Worm (Caenorhabditis elegans) whole organism, L2 larva: ENCODE results near the gene fbxb-22.

Experiments
- F13H6.1 ChIP-seq: sonication (generic microtip); optimal IDR thresholded peaks from 2 replicates; lab custom pipeline; 2016; ENCODE audit warnings: missing genetic modification characterization, missing compliant biosample characterization
- ZK546.5 ChIP-seq: sonication (generic microtip); optimal IDR thresholded peaks from 2 replicates; lab custom pipeline; 2017; ENCODE audit warnings: missing biosample characterization, missing genetic modification characterization
- ama-1 ChIP-seq: fragments of 150-350 bp; optimal IDR thresholded peaks from 2 replicates; lab custom pipeline; 2018; ENCODE audit warnings: inconsistent platforms
- crh-2 ChIP-seq: sonication (generic microtip); optimal IDR thresholded peaks from 2 replicates; lab custom pipeline; 2017; ENCODE audit warnings: missing biosample characterization, missing genetic modification characterization
- dmd-4 ChIP-seq: sonication (generic microtip); optimal IDR thresholded peaks from 2 replicates; lab custom pipeline; 2017; ENCODE audit warnings: missing biosample characterization, missing genetic modification characterization
- lsy-2 ChIP-seq, 2 experiments: fragments of 150-350 bp in 1 of 2; sonication (generic microtip) in 1 of 2; optimal IDR thresholded peaks; 2 replicates each; lab custom pipeline; 2014 to 2017; ENCODE audit warnings: missing biosample characterization in 2 of 2, missing genetic modification characterization in 2 of 2
- mab-5 ChIP-seq: fragments of 150-350 bp; optimal IDR thresholded peaks from 2 replicates; lab custom pipeline; 2014; ENCODE audit warnings: missing biosample characterization, missing genetic modification characterization
- nhr-12 ChIP-seq: fragments of 150-350 bp; optimal IDR thresholded peaks from 2 replicates; lab custom pipeline; 2014; ENCODE audit warnings: missing biosample characterization, missing genetic modification characterization
- nhr-25 ChIP-seq: fragments of 150-350 bp; sonication (generic microtip); optimal IDR thresholded peaks from 3 replicates; lab custom pipeline; 2014; ENCODE audit warnings: missing biosample characterization, missing genetic modification characterization
- snpc-4 ChIP-seq: fragments of 150-350 bp; optimal IDR thresholded peaks from 2 replicates; lab custom pipeline; 2014; ENCODE audit warnings: missing biosample characterization, missing genetic modification characterization
- unc-39 ChIP-seq: fragments of 150-350 bp; optimal IDR thresholded peaks from 2 replicates; lab custom pipeline; 2014; ENCODE audit warnings: missing biosample characterization, missing genetic modification characterization
- unc-62 ChIP-seq: fragments of 150-350 bp; optimal IDR thresholded peaks from 2 replicates; lab custom pipeline; 2014; ENCODE audit warnings: missing biosample characterization, missing genetic modification reagents, missing genetic modification characterization

DNA sequence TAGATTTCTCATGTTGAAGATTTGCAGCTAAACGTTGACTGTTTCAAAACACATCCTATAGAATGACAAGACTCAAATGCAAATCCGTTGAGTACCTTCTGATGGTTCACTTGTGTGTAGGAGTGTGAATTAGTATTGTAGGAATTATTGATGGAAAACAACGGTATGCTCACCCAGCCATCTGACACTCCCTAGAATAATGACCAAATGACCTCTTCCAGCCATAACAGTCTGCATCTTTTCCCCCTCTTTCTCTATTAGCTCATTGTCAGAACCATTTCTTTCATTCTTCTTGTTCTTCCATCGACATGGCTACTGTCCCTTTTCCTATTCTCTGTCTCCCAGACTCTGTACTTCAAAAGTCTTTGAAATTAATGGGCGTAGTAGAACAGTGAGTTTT is 25.1 kb upstream of the fbxb-22 start, which contains the start of gene fbxb-24:
- TF ChIP-seq unc-39 (tag; lab: Kevin White, UChicago) (no peak), crh-2 (tag; lab: Kevin White, UChicago) (no peak), ama-1 (lab: Kevin White, UChicago) (no peak), unc-62 (GFP tag; lab: Kevin White, UChicago) (no peak), mab-5 (no peak), snpc-4 (no peak), dmd-4 (tag; lab: Kevin White, UChicago) (no peak), lsy-2 (tag; optimal IDR thresholded peaks at IDR 0.05; lab: Kevin White, UChicago) (no peak), nhr-25 (no peak), nhr-12 (no peak), ZK546.5 (tag; lab: Kevin White, UChicago) (no peak), F13H6.1 (tag; lab: Kevin White, UChicago) (no peak)
